Worm (Caenorhabditis elegans) whole organism, L3 larva: ENCODE data around the gene glna-1.

ENCODE experiments used
- ama-1 ChIP-seq: fragments of 150-350 bp; optimal IDR thresholded peaks from 2 replicates; lab custom pipeline; 2018
- ceh-28 ChIP-seq: fragments of 150-350 bp; optimal IDR thresholded peaks from 2 replicates; lab custom pipeline; 2014; ENCODE audit warnings: missing biosample characterization, missing genetic modification reagents, missing genetic modification characterization
- ceh-82 ChIP-seq: fragments of 150-350 bp; optimal IDR thresholded peaks from 2 replicates; lab custom pipeline; 2014; ENCODE audit warnings: missing biosample characterization, missing genetic modification characterization
- elt-2 ChIP-seq: sonication (generic microtip); optimal IDR thresholded peaks from 2 replicates; lab custom pipeline; 2016; ENCODE audit warnings: missing genetic modification reagents, mild to moderate bottlenecking, missing genetic modification characterization, missing compliant biosample characterization
- fos-1 ChIP-seq: fragments of 150-350 bp; optimal IDR thresholded peaks from 2 replicates; lab custom pipeline; 2014; ENCODE audit warnings: missing biosample characterization, missing genetic modification characterization
- hmg-11 ChIP-seq: sonication (generic microtip); optimal IDR thresholded peaks from 2 replicates; lab custom pipeline; 2016; ENCODE audit warnings: missing genetic modification characterization, missing compliant biosample characterization
- jun-1 ChIP-seq: fragments of 150-350 bp; optimal IDR thresholded peaks from 2 replicates; lab custom pipeline; 2014; ENCODE audit warnings: missing biosample characterization, missing genetic modification reagents, missing genetic modification characterization
- lin-15B ChIP-seq: fragments of 150-350 bp; optimal IDR thresholded peaks from 2 replicates; lab custom pipeline; 2014; ENCODE audit warnings: missing biosample characterization, missing genetic modification characterization
- lin-39 ChIP-seq: fragments of 150-350 bp; optimal IDR thresholded peaks from 2 replicates; lab custom pipeline; 2018; ENCODE audit warnings: missing biosample characterization, missing genetic modification reagents, missing genetic modification characterization
- mdl-1 ChIP-seq: fragments of 150-350 bp; optimal IDR thresholded peaks from 2 replicates; lab custom pipeline; 2014; ENCODE audit warnings: missing biosample characterization, missing genetic modification characterization
- nfya-1 ChIP-seq: sonication (generic microtip); optimal IDR thresholded peaks from 2 replicates; lab custom pipeline; 2017; ENCODE audit warnings: missing genetic modification characterization, mild to moderate bottlenecking, missing compliant biosample characterization, antibody characterized with exemption, moderate library complexity; ENCODE audit not compliant: insufficient read depth
- pha-4 ChIP-seq: fragments of 150-350 bp; optimal IDR thresholded peaks from 2 replicates; lab custom pipeline; 2014; ENCODE audit warnings: missing biosample characterization, missing genetic modification reagents, missing genetic modification characterization
- skn-1 ChIP-seq: fragments of 150-350 bp; optimal IDR thresholded peaks from 2 replicates; lab custom pipeline; 2014; ENCODE audit warnings: missing biosample characterization, missing genetic modification characterization
- unc-62 ChIP-seq: fragments of 150-350 bp; sonication (generic microtip); optimal IDR thresholded peaks from 4 replicates; lab custom pipeline; 2014; ENCODE audit warnings: missing biosample characterization, missing genetic modification reagents, missing genetic modification characterization

- no peak for TF ChIP-seq unc-62 (GFP tag; lab: Kevin White, UChicago)
- TF ChIP-seq nfya-1 (tag; lab: Kevin White, UChicago), result no peak
- no peak for TF ChIP-seq jun-1 (tag; lab: Kevin White, UChicago)
- no peak for TF ChIP-seq pha-4
- TF ChIP-seq elt-2, result no peak
- TF ChIP-seq mdl-1 (tag; lab: Kevin White, UChicago), result no peak
- no peak for TF ChIP-seq hmg-11 (tag; lab: Kevin White, UChicago)
- TF ChIP-seq ceh-82 (tag; lab: Kevin White, UChicago), result no peak
- no peak for TF ChIP-seq lin-39 (tag; lab: Kevin White, UChicago)
- no peak for TF ChIP-seq lin-15B (tag; lab: Kevin White, UChicago)
- TF ChIP-seq ceh-28 (tag; lab: Kevin White, UChicago), result no peak
- TF ChIP-seq ama-1 (lab: Kevin White, UChicago), result no peak
- TF ChIP-seq fos-1 (tag; lab: Kevin White, UChicago), result no peak
- TF ChIP-seq skn-1 (tag; lab: Kevin White, UChicago), result no peak
Measured at ce11 chrII:14700096-14700495, 33.2 kb downstream of the glna-1 start.
